Fruit fly (Drosophila melanogaster): ENCODE results near the gene CG3213.

dm6 chr2L:3484759-3485158 lies 34.7 kb downstream of the CG3213 start:
- no peak for TF ChIP-seq Sin3A (optimal IDR thresholded peaks at IDR 0.05)
- TF ChIP-seq phol (tag; optimal IDR thresholded peaks at IDR 0.05) = no peak
- TF ChIP-seq CG15011 (GFP tag; optimal IDR thresholded peaks at IDR 0.05) = no peak
- TF ChIP-seq CG31388 (GFP tag; optimal IDR thresholded peaks at IDR 0.05) = no peak
- no peak for TF ChIP-seq CG6254 (GFP tag; optimal IDR thresholded peaks at IDR 0.05)
- TF ChIP-seq CG10147 (GFP tag; optimal IDR thresholded peaks at IDR 0.05) = no peak
- no peak for TF ChIP-seq CG31441 (GFP tag; IDR thresholded peaks at IDR 0.05)
- TF ChIP-seq CG9876 (GFP tag; optimal IDR thresholded peaks at IDR 0.05) = no peak
- no peak for TF ChIP-seq pzg (GFP tag; optimal IDR thresholded peaks at IDR 0.05)
- TF ChIP-seq Ada2b (GFP tag; IDR thresholded peaks at IDR 0.05) = no peak
- TF ChIP-seq Gsc (GFP tag; IDR thresholded peaks at IDR 0.05) = no peak
- no peak for TF ChIP-seq CG10321 (GFP tag; IDR thresholded peaks at IDR 0.05)

All from whole organism, embryonic.